Fruit fly (Drosophila melanogaster): Measurements from ENCODE around the gene Hk.

The Hk gene

dm6 chrX:10250659-10251058, 12.6 kb downstream of the Hk start:
- TF ChIP-seq pad (GFP tag; optimal IDR thresholded peaks at IDR 0.05) (no peak), kay (GFP tag; ENCODE audit: borderline replicate concordance) (no peak), Hr96 (GFP tag; optimal IDR thresholded peaks at IDR 0.05) (no peak), CG14711 (tag; optimal IDR thresholded peaks at IDR 0.05) (no peak), Mnt (GFP tag; optimal IDR thresholded peaks at IDR 0.05) (peak; percentile 52), CG11617 (GFP tag; optimal IDR thresholded peaks at IDR 0.05) (no peak), cnc (optimal IDR thresholded peaks at IDR 0.05) (no peak), CG1620 (GFP tag; optimal IDR thresholded peaks at IDR 0.05) (no peak), cic (GFP tag; optimal IDR thresholded peaks at IDR 0.05) (no peak), CG7101 (tag; optimal IDR thresholded peaks at IDR 0.05) (no peak), CG33017 (tag; optimal IDR thresholded peaks at IDR 0.05) (peak; percentile 2), CG7045 (GFP tag; optimal IDR thresholded peaks at IDR 0.05) (no peak), CG5204 (GFP tag; optimal IDR thresholded peaks at IDR 0.05) (no peak), bab1 (GFP tag; optimal IDR thresholded peaks at IDR 0.05) (no peak), Clk (GFP tag; optimal IDR thresholded peaks at IDR 0.05) (no peak), ovo (GFP tag; optimal IDR thresholded peaks at IDR 0.05) (no peak), Crg-1 (GFP tag; optimal IDR thresholded peaks at IDR 0.05) (no peak)

DNA sequence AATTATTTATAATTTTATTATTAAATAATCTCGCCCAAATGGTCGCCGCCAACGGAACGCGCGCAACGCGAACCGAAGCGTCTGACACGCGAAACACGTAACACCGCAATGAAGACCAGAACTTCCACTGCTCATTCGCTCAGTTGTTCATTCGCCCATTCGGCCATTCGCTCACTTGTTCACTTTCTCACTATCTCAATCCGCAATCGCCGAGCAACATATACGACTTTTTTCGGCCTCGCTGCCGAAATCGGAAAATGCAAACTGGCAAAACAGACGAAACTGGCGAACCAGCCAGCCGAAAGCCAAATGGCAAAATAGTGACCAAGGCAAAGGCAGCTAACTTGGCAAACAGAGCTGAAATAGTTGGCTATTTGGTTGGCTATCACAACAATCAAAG, 13.3 kb downstream of the Hk start:
- TF ChIP-seq CG14711 (tag; optimal IDR thresholded peaks at IDR 0.05) (no peak), cnc (optimal IDR thresholded peaks at IDR 0.05) (no peak), Mnt (GFP tag; optimal IDR thresholded peaks at IDR 0.05) (no peak), Clk (GFP tag; optimal IDR thresholded peaks at IDR 0.05) (no peak), CG1620 (GFP tag; optimal IDR thresholded peaks at IDR 0.05) (no peak), Hr96 (GFP tag; optimal IDR thresholded peaks at IDR 0.05) (no peak), tj (GFP tag; optimal IDR thresholded peaks at IDR 0.05) (peak; percentile 11), Crg-1 (GFP tag; optimal IDR thresholded peaks at IDR 0.05) (no peak)

DNA sequence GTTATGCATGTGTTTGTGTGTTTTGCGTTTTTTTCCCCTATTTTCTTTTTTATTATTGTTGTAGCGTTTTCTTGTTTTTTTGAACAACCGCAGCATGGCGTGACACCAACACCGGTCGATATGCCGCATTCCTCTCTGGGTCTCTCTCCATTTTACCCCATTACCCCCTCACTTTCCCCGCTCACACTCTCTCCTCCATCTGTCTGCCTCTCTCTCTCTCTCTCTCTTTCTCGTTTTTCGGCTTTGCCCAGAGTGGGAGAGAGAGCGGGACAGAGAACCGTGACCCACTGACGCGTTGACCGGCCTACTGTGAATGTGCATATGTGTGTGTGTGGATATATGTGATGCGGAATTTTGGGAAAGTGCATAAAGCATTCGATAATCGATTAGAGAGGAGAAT, 15.9 kb downstream of the Hk start:
- TF ChIP-seq ovo (GFP tag; optimal IDR thresholded peaks at IDR 0.05): no peak
- TF ChIP-seq CG1620 (GFP tag; optimal IDR thresholded peaks at IDR 0.05): no peak
- peak; percentile 1 for TF ChIP-seq Mnt (GFP tag; optimal IDR thresholded peaks at IDR 0.05)

dm6 chrX:10244763-10245162, 18.5 kb downstream of the Hk start:
- TF ChIP-seq CG14711 (tag; optimal IDR thresholded peaks at IDR 0.05): peak; percentile 5
- no peak for TF ChIP-seq Hr96 (GFP tag; optimal IDR thresholded peaks at IDR 0.05)

DNA sequence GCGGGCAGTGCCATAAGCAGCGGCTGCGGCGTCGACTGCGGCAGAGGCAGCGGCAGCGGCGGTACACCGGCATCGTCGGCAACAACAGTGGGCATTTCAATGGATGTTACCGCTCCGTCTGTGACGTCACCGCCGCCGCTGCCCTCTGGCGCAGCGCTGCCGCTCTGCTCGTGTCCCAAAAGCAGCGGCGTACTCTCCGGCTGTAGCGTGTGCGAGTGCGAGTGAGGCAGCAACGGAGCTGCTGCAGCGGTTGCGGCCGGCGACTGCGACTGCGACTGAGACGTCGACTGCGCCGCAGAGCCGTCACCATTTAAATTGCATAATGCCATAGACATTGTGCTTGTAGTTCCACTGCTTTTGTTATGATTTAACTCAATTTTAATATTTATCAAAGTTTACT, 19.7 kb downstream of the Hk start:
- TF ChIP-seq Crg-1 (GFP tag; optimal IDR thresholded peaks at IDR 0.05): no peak
- TF ChIP-seq pad (GFP tag; optimal IDR thresholded peaks at IDR 0.05): no peak
- TF ChIP-seq cic (GFP tag; optimal IDR thresholded peaks at IDR 0.05): no peak
- no peak for TF ChIP-seq Mnt (GFP tag; optimal IDR thresholded peaks at IDR 0.05)
- no peak for TF ChIP-seq CG11617 (GFP tag; optimal IDR thresholded peaks at IDR 0.05)
- TF ChIP-seq kay (GFP tag; ENCODE audit: borderline replicate concordance): no peak
- no peak for TF ChIP-seq CG33017 (tag; optimal IDR thresholded peaks at IDR 0.05)
- no peak for TF ChIP-seq Hr96 (GFP tag; optimal IDR thresholded peaks at IDR 0.05)
- no peak for TF ChIP-seq bab1 (GFP tag; optimal IDR thresholded peaks at IDR 0.05)
- no peak for TF ChIP-seq toe (GFP tag; optimal IDR thresholded peaks at IDR 0.05)
- no peak for TF ChIP-seq CG12768 (GFP tag; optimal IDR thresholded peaks at IDR 0.05)

DNA sequence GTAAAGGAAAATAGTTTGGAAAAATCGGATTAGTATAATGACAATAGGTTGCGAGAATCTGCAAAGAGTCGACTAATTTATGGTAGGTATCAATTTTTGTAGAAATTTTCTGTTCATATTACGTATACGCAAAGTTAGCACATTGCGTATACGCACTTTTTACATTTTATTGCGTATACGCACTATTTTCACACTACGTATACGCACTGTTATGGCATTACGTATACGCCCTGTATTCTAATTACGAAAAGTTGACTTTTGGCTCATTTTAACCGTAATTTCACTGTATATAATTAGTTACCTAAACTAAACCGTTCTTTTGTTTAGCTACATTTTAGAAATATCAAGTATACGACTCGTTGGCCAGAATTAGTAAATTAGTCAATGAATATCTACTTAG, 20.4 kb downstream of the Hk start:
- TF ChIP-seq Mnt (GFP tag; optimal IDR thresholded peaks at IDR 0.05) (no peak), CG7045 (GFP tag; optimal IDR thresholded peaks at IDR 0.05) (no peak), cnc (optimal IDR thresholded peaks at IDR 0.05) (no peak), CG12768 (GFP tag; optimal IDR thresholded peaks at IDR 0.05) (no peak), kay (GFP tag; ENCODE audit: borderline replicate concordance) (no peak), CG14711 (tag; optimal IDR thresholded peaks at IDR 0.05) (no peak), toe (GFP tag; optimal IDR thresholded peaks at IDR 0.05) (no peak), CG5204 (GFP tag; optimal IDR thresholded peaks at IDR 0.05) (no peak), Hr96 (GFP tag; optimal IDR thresholded peaks at IDR 0.05) (no peak), bab1 (GFP tag; optimal IDR thresholded peaks at IDR 0.05) (no peak), pad (GFP tag; optimal IDR thresholded peaks at IDR 0.05) (no peak), CG1620 (GFP tag; optimal IDR thresholded peaks at IDR 0.05) (no peak), tj (GFP tag; optimal IDR thresholded peaks at IDR 0.05) (no peak), cic (GFP tag; optimal IDR thresholded peaks at IDR 0.05) (no peak), CG33017 (tag; optimal IDR thresholded peaks at IDR 0.05) (no peak), Clk (GFP tag; optimal IDR thresholded peaks at IDR 0.05) (no peak), CG11617 (GFP tag; optimal IDR thresholded peaks at IDR 0.05) (no peak), CG7101 (tag; optimal IDR thresholded peaks at IDR 0.05) (no peak), ovo (GFP tag; optimal IDR thresholded peaks at IDR 0.05) (no peak), Crg-1 (GFP tag; optimal IDR thresholded peaks at IDR 0.05) (no peak)

DNA sequence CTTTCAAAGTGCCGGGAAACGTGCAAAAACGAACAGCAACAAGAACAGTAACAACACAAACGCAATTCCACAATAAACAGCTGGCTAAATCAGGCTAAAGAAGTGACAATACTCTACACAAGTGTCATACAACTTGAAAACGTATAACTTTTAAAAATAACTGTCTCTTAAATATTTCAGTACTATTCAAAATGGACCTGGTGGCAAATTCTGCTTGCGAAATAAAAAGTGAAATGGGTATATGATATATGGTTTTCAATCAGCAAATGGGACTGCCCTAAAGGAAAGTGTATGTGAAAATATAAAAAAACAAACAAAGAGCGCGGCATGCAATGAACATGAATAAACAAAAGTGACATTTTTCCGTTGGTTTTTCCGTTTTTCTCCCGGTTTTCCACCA, 21.4 kb downstream of the Hk start:
- TF ChIP-seq Mnt (GFP tag; optimal IDR thresholded peaks at IDR 0.05) (no peak), pad (GFP tag; optimal IDR thresholded peaks at IDR 0.05) (no peak), Crg-1 (GFP tag; optimal IDR thresholded peaks at IDR 0.05) (no peak), Hr96 (GFP tag; optimal IDR thresholded peaks at IDR 0.05) (no peak), bab1 (GFP tag; optimal IDR thresholded peaks at IDR 0.05) (no peak), CG12768 (GFP tag; optimal IDR thresholded peaks at IDR 0.05) (no peak), CG11617 (GFP tag; optimal IDR thresholded peaks at IDR 0.05) (no peak), CG1620 (GFP tag; optimal IDR thresholded peaks at IDR 0.05) (no peak), ovo (GFP tag; optimal IDR thresholded peaks at IDR 0.05) (no peak), cic (GFP tag; optimal IDR thresholded peaks at IDR 0.05) (no peak), tj (GFP tag; optimal IDR thresholded peaks at IDR 0.05) (no peak), CG7045 (GFP tag; optimal IDR thresholded peaks at IDR 0.05) (no peak), kay (GFP tag; ENCODE audit: borderline replicate concordance) (no peak), Clk (GFP tag; optimal IDR thresholded peaks at IDR 0.05) (no peak), CG14711 (tag; optimal IDR thresholded peaks at IDR 0.05) (no peak), CG5204 (GFP tag; optimal IDR thresholded peaks at IDR 0.05) (no peak), cnc (optimal IDR thresholded peaks at IDR 0.05) (no peak), toe (GFP tag; optimal IDR thresholded peaks at IDR 0.05) (no peak)
